Fruit fly (Drosophila melanogaster) whole organism, pupa: Measurements from ENCODE around the gene CG32189.

Experiments used
- CG34367 ChIP-seq: fragments of 200-800 bp; sonication (Bioruptor generic); optimal IDR thresholded peaks from 2 replicates; lab custom pipeline; 2018; ENCODE audit warnings: missing biosample characterization, mild to moderate bottlenecking, missing genetic modification characterization
- EcR ChIP-seq: fragments of 200-800 bp; sonication (Bioruptor generic); optimal IDR thresholded peaks from 3 replicates; lab custom pipeline; 2019; ENCODE audit warnings: missing biosample characterization, missing genetic modification characterization, mild to moderate bottlenecking, moderate library complexity, missing genetic modification reagents

- no peak for TF ChIP-seq EcR
- no peak for TF ChIP-seq CG34367 (tag; lab: Kevin White, UChicago)
Measured at dm6 chr3L:17835074-17835473, at the start of gene CG32189.
